Fruit fly (Drosophila melanogaster) whole organism, embryonic: Measurements from ENCODE around the gene cold.

Source experiments
- Adf1 ChIP-seq: fragments of 200-800 bp; sonication (Bioruptor generic); IDR thresholded peaks from 2 replicates; pipeline ENCODE4 v1.3.6; 2022; ENCODE audit warnings: missing biosample characterization, missing genetic modification characterization
- Atf6 ChIP-seq: fragments of 200-800 bp; sonication (Bioruptor generic); IDR thresholded peaks from 2 replicates; pipeline ENCODE4 v1.3.6; 2022; ENCODE audit warnings: missing biosample characterization, missing genetic modification characterization
- CG10209 ChIP-seq: fragments of 200-800 bp; sonication (Bioruptor generic); optimal IDR thresholded peaks from 3 replicates; lab custom pipeline; 2017; ENCODE audit warnings: missing biosample characterization, mild to moderate bottlenecking, missing genetic modification characterization, missing genetic modification reagents
- CG1024 ChIP-seq: fragments of 200-800 bp; sonication (Bioruptor generic); IDR thresholded peaks from 2 replicates; pipeline ENCODE4 v1.3.6; 2022; ENCODE audit warnings: missing biosample characterization, missing genetic modification characterization
- CG10565 ChIP-seq: fragments of 200-800 bp; sonication (Bioruptor generic); optimal IDR thresholded peaks from 3 replicates; lab custom pipeline; 2016; ENCODE audit warnings: missing biosample characterization, mild to moderate bottlenecking, missing genetic modification characterization
- CG10959 ChIP-seq: fragments of 200-800 bp; sonication (Bioruptor generic); IDR thresholded peaks from 2 replicates; pipeline ENCODE4 v1.3.6; 2022; ENCODE audit warnings: missing biosample characterization, missing genetic modification characterization
- CG12219 ChIP-seq: fragments of 200-800 bp; sonication (Bioruptor generic); optimal IDR thresholded peaks from 3 replicates; lab custom pipeline; 2018; ENCODE audit warnings: missing biosample characterization, mild to moderate bottlenecking, missing genetic modification characterization
- CG12659 ChIP-seq: fragments of 200-800 bp; sonication (Bioruptor generic); optimal IDR thresholded peaks from 3 replicates; lab custom pipeline; 2017; ENCODE audit warnings: mild to moderate bottlenecking, missing biosample characterization, missing genetic modification reagents, missing genetic modification characterization
- CG13424 ChIP-seq: fragments of 200-800 bp; sonication (Bioruptor generic); optimal IDR thresholded peaks from 2 replicates; lab custom pipeline; 2019; ENCODE audit warnings: missing biosample characterization, mild to moderate bottlenecking, missing genetic modification characterization, moderate library complexity
- CG1647 ChIP-seq: fragments of 200-800 bp; sonication (Bioruptor generic); optimal IDR thresholded peaks from 3 replicates; lab custom pipeline; 2016; ENCODE audit warnings: missing biosample characterization, missing genetic modification characterization
- CG17568 ChIP-seq: fragments of 200-800 bp; sonication (Bioruptor generic); optimal IDR thresholded peaks from 2 replicates; lab custom pipeline; 2018; ENCODE audit warnings: missing biosample characterization, mild to moderate bottlenecking, missing genetic modification characterization, moderate library complexity
- CG17912 ChIP-seq: fragments of 200-800 bp; sonication (Bioruptor generic); optimal IDR thresholded peaks from 2 replicates; lab custom pipeline; 2018; ENCODE audit warnings: missing biosample characterization, mild to moderate bottlenecking, missing genetic modification characterization
- CG30403 ChIP-seq: fragments of 200-800 bp; sonication (Bioruptor generic); optimal IDR thresholded peaks from 3 replicates; lab custom pipeline; 2016; ENCODE audit warnings: missing biosample characterization, missing genetic modification characterization
- CG32532 ChIP-seq: fragments of 200-800 bp; sonication (Bioruptor generic); IDR thresholded peaks from 2 replicates; pipeline ENCODE4 v1.3.6; 2022; ENCODE audit warnings: missing biosample characterization, missing genetic modification characterization
- CG4820 ChIP-seq: fragments of 200-800 bp; sonication (Bioruptor generic); optimal IDR thresholded peaks from 3 replicates; lab custom pipeline; 2016; ENCODE audit warnings: missing biosample characterization, missing genetic modification characterization
- CG5245 ChIP-seq: fragments of 200-800 bp; sonication (Bioruptor generic); optimal IDR thresholded peaks from 3 replicates; lab custom pipeline; 2016; ENCODE audit warnings: missing biosample characterization, missing genetic modification characterization
- CG7271 ChIP-seq: fragments of 200-800 bp; sonication (Bioruptor generic); optimal IDR thresholded peaks from 2 replicates; lab custom pipeline; 2018; ENCODE audit warnings: missing biosample characterization, mild to moderate bottlenecking, missing genetic modification characterization, moderate library complexity
- CG7839 ChIP-seq: fragments of 200-800 bp; sonication (Bioruptor generic); optimal IDR thresholded peaks from 3 replicates; lab custom pipeline; 2018; ENCODE audit warnings: missing biosample characterization, mild to moderate bottlenecking, missing genetic modification characterization, moderate library complexity
- CG8944 ChIP-seq: fragments of 200-800 bp; sonication (Bioruptor generic); optimal IDR thresholded peaks from 3 replicates; lab custom pipeline; 2016; ENCODE audit warnings: missing biosample characterization, missing genetic modification characterization
- CG9932 ChIP-seq: fragments of 200-800 bp; sonication (Bioruptor generic); IDR thresholded peaks from 2 replicates; pipeline ENCODE4 v1.3.6; 2022; ENCODE audit warnings: missing biosample characterization, missing genetic modification characterization
- GATAe ChIP-seq: fragments of 200-800 bp; sonication (Bioruptor generic); conservative IDR thresholded peaks from 2 replicates; pipeline ENCODE4 v1.3.6; 2022; ENCODE audit warnings: missing biosample characterization, missing genetic modification characterization
- Hey ChIP-seq: fragments of 200-800 bp; sonication (Bioruptor generic); optimal IDR thresholded peaks from 3 replicates; lab custom pipeline; 2018; ENCODE audit warnings: missing biosample characterization, mild to moderate bottlenecking, missing genetic modification characterization
- Hr39 ChIP-seq: fragments of >200 bp; optimal IDR thresholded peaks from 2 replicates; lab custom pipeline; 2017
- MTF-1 ChIP-seq: fragments of 200-800 bp; sonication (Bioruptor generic); optimal IDR thresholded peaks from 2 replicates; lab custom pipeline; 2018; ENCODE audit warnings: missing biosample characterization, mild to moderate bottlenecking, missing genetic modification characterization, borderline replicate concordance
- NK7.1 ChIP-seq: fragments of 200-800 bp; sonication (Bioruptor generic); optimal IDR thresholded peaks from 3 replicates; lab custom pipeline; 2016; ENCODE audit warnings: missing biosample characterization, missing genetic modification characterization
- Neu2 ChIP-seq: fragments of 200-800 bp; sonication (Bioruptor generic); optimal IDR thresholded peaks from 3 replicates; lab custom pipeline; 2016; ENCODE audit warnings: missing biosample characterization, missing genetic modification characterization, borderline replicate concordance
- Side ChIP-seq: fragments of 200-800 bp; sonication (Bioruptor generic); optimal IDR thresholded peaks from 2 replicates; lab custom pipeline; 2016; ENCODE audit warnings: missing biosample characterization, missing genetic modification characterization
- Sin3A ChIP-seq: fragments of >200 bp; optimal IDR thresholded peaks from 2 replicates; lab custom pipeline; 2018
- Spps ChIP-seq: fragments of 200-800 bp; sonication (Bioruptor generic); optimal IDR thresholded peaks from 2 replicates; lab custom pipeline; 2018; ENCODE audit warnings: missing biosample characterization, mild to moderate bottlenecking, missing genetic modification characterization
- Sry-β ChIP-seq: fragments of 200-800 bp; sonication (Bioruptor generic); optimal IDR thresholded peaks from 2 replicates; lab custom pipeline; 2018; ENCODE audit warnings: missing biosample characterization, mild to moderate bottlenecking, missing genetic modification characterization, moderate library complexity
- Xrp1 ChIP-seq: fragments of 200-800 bp; sonication (Bioruptor generic); IDR thresholded peaks from 2 replicates; pipeline ENCODE4 v1.3.6; 2022; ENCODE audit warnings: missing biosample characterization, missing genetic modification characterization
- ab ChIP-seq: fragments of 200-800 bp; sonication (Bioruptor generic); optimal IDR thresholded peaks from 2 replicates; lab custom pipeline; 2016; ENCODE audit warnings: missing biosample characterization, missing genetic modification characterization
- amos ChIP-seq: fragments of 200-800 bp; sonication (Bioruptor generic); IDR thresholded peaks from 2 replicates; pipeline ENCODE4 v1.3.6; 2022; ENCODE audit warnings: missing biosample characterization, missing genetic modification characterization; ENCODE audit not compliant: partially characterized antibody
- bsh ChIP-seq, 2 experiments: fragments of 200-800 bp; sonication (Bioruptor generic); optimal IDR thresholded peaks; 2 replicates each; lab custom pipeline; 2017 to 2018; ENCODE audit warnings: mild to moderate bottlenecking in 2 of 2, missing biosample characterization in 2 of 2, missing genetic modification characterization in 2 of 2, moderate library complexity in 1 of 2
- cad ChIP-seq: fragments of >200 bp; optimal IDR thresholded peaks from 2 replicates; lab custom pipeline; 2017; ENCODE audit warnings: missing biosample characterization, missing genetic modification characterization
- cato ChIP-seq: fragments of 200-800 bp; sonication (Bioruptor generic); optimal IDR thresholded peaks from 2 replicates; lab custom pipeline; 2016; ENCODE audit warnings: missing biosample characterization, missing genetic modification characterization, borderline replicate concordance
- caup ChIP-seq: fragments of 200-800 bp; sonication (Bioruptor generic); optimal IDR thresholded peaks from 3 replicates; lab custom pipeline; 2017; ENCODE audit warnings: missing biosample characterization, mild to moderate bottlenecking, missing genetic modification characterization, moderate library complexity; ENCODE audit not compliant: severe bottlenecking
- dmrt99B ChIP-seq: fragments of 200-800 bp; sonication (Bioruptor generic); optimal IDR thresholded peaks from 2 replicates; lab custom pipeline; 2018; ENCODE audit warnings: missing biosample characterization, mild to moderate bottlenecking, missing genetic modification characterization, moderate library complexity
- dysf ChIP-seq: fragments of 200-800 bp; sonication (Bioruptor generic); IDR thresholded peaks from 3 replicates; pipeline ENCODE4 v1.3.6; 2022; ENCODE audit warnings: missing biosample characterization, missing genetic modification characterization
- gt ChIP-seq: fragments of 200-800 bp; sonication (Bioruptor generic); IDR thresholded peaks from 2 replicates; pipeline ENCODE4 v1.3.6; 2022; ENCODE audit warnings: missing biosample characterization, missing genetic modification characterization
- ham ChIP-seq: fragments of 200-800 bp; sonication (Bioruptor generic); IDR thresholded peaks from 2 replicates; pipeline ENCODE4 v1.3.6; 2022; ENCODE audit warnings: missing biosample characterization, missing genetic modification characterization
- her ChIP-seq: fragments of 200-800 bp; sonication (Bioruptor generic); optimal IDR thresholded peaks from 2 replicates; lab custom pipeline; 2016; ENCODE audit warnings: missing biosample characterization, missing genetic modification characterization
- hth ChIP-seq: fragments of >200 bp; optimal IDR thresholded peaks from 2 replicates; lab custom pipeline; 2017; ENCODE audit warnings: inconsistent platforms
- jigr1 ChIP-seq: fragments of 200-800 bp; sonication (Bioruptor generic); IDR thresholded peaks from 3 replicates; pipeline ENCODE4 v1.3.6; 2022; ENCODE audit warnings: missing biosample characterization, missing genetic modification characterization
- knrl ChIP-seq: fragments of 200-800 bp; sonication (Bioruptor generic); IDR thresholded peaks from 3 replicates; pipeline ENCODE4 v1.3.6; 2022; ENCODE audit warnings: missing biosample characterization, missing genetic modification characterization; ENCODE audit not compliant: partially characterized antibody
- pros ChIP-seq: fragments of 200-800 bp; sonication (Bioruptor generic); optimal IDR thresholded peaks from 3 replicates; lab custom pipeline; 2019; ENCODE audit warnings: missing biosample characterization, mild to moderate bottlenecking, missing genetic modification characterization, moderate library complexity
- ro ChIP-seq: fragments of 200-800 bp; sonication (Bioruptor generic); IDR thresholded peaks from 2 replicates; pipeline ENCODE4 v1.3.6; 2022; ENCODE audit warnings: missing biosample characterization, missing genetic modification characterization
- sug ChIP-seq: fragments of 200-800 bp; optimal IDR thresholded peaks from 2 replicates; lab custom pipeline; 2019; ENCODE audit warnings: missing biosample characterization, mild to moderate bottlenecking, missing genetic modification characterization, moderate library complexity
- tap ChIP-seq: fragments of 200-800 bp; optimal IDR thresholded peaks from 3 replicates; lab custom pipeline; 2019; ENCODE audit warnings: missing biosample characterization, mild to moderate bottlenecking, missing genetic modification characterization, moderate library complexity
- tgo ChIP-seq: fragments of 200-800 bp; sonication (Bioruptor generic); IDR thresholded peaks from 3 replicates; pipeline ENCODE4 v1.3.6; 2022; ENCODE audit warnings: missing biosample characterization, missing genetic modification characterization
- tio ChIP-seq: fragments of 200-800 bp; sonication (Bioruptor generic); optimal IDR thresholded peaks from 2 replicates; lab custom pipeline; 2017; ENCODE audit warnings: missing biosample characterization, missing genetic modification characterization, inconsistent platforms
- yki ChIP-seq: fragments of >200 bp; optimal IDR thresholded peaks from 3 replicates; lab custom pipeline; 2018

Gene cold

dm6 chr2L:602439-602879 is 28.4 kb downstream of the cold start, which contains the start of gene CG13689 (continued):
- TF ChIP-seq cato (GFP tag; lab: Kevin White, UChicago) (no peak), Sin3A (lab: Kevin White, UChicago) (no peak), CG12659 (GFP tag; lab: Kevin White, UChicago) (peak; percentile 53), sug (no peak), Atf6 (GFP tag; lab: Robert Waterston, UW) (no peak), CG9932 (GFP tag; lab: Robert Waterston, UW) (peak; percentile 81), bsh (GFP tag; optimal IDR thresholded peaks at IDR 0.05; lab: Kevin White, UChicago) (peak in 1 of 2 experiments; percentile 39), ham (no peak), CG1647 (GFP tag; lab: Kevin White, UChicago) (peak; percentile 9), CG10565 (GFP tag; lab: Kevin White, UChicago) (no peak), CG17568 (no peak), CG10959 (GFP tag; lab: Robert Waterston, UW) (no peak), caup (peak; percentile 32), jigr1 (no peak), ro (GFP tag; lab: Robert Waterston, UW) (0 out of 2 replicates have a peak, but pooled peaks have one; percentile 15), CG12219 (GFP tag; lab: Kevin White, UChicago) (no peak), tap (tag; lab: Kevin White, UChicago) (peak; percentile 10), CG17912 (GFP tag; lab: Kevin White, UChicago) (peak; percentile 44), Sry-β (GFP tag; lab: Kevin White, UChicago) (no peak), ab (GFP tag; lab: Kevin White, UChicago) (no peak), tio (GFP tag; lab: Kevin White, UChicago) (peak; percentile 50), Spps (tag; lab: Kevin White, UChicago) (no peak), pros (GFP tag; lab: Kevin White, UChicago) (no peak), Adf1 (GFP tag; lab: Robert Waterston, UW) (no peak), tgo (GFP tag; lab: Robert Waterston, UW) (peak; percentile 30; the same call in 1 of the 3 replicates), CG7839 (tag; lab: Kevin White, UChicago) (peak; percentile 61), CG1024 (GFP tag; lab: Robert Waterston, UW) (peak; percentile 42), her (no peak), CG5245 (GFP tag; lab: Kevin White, UChicago) (peak; percentile 48), Neu2 (no peak), dmrt99B (tag; lab: Kevin White, UChicago) (no peak), CG4820 (peak; percentile 41), Hey (tag; lab: Kevin White, UChicago) (no peak), CG7271 (no peak), amos (GFP tag; lab: Robert Waterston, UW) (peak; percentile 13; the same call in 1 of the 2 replicates), Xrp1 (GFP tag; lab: Robert Waterston, UW) (peak; percentile 49), CG10209 (GFP tag; lab: Kevin White, UChicago) (peak; percentile 42), cad (no peak), hth (lab: Kevin White, UChicago) (no peak), CG8944 (GFP tag; lab: Kevin White, UChicago) (peak; percentile 13), dysf (GFP tag; lab: Robert Waterston, UW) (peak; percentile 71), CG32532 (GFP tag; lab: Robert Waterston, UW) (peak; percentile 83), knrl (GFP tag; lab: Robert Waterston, UW) (no peak), MTF-1 (GFP tag; lab: Kevin White, UChicago) (peak; percentile 39), yki (lab: Kevin White, UChicago) (no peak), gt (GFP tag; lab: Robert Waterston, UW) (no peak), GATAe (no peak), Hr39 (lab: Kevin White, UChicago) (no peak), NK7.1 (no peak), CG13424 (tag; lab: Kevin White, UChicago) (peak; percentile 39), Side (peak; percentile 29), CG30403 (GFP tag; lab: Kevin White, UChicago) (peak; percentile 68)
